Worm (Caenorhabditis elegans): ENCODE data around the gene tag-153.

ce11 chrV:9352947-9353346 lies 30.1 kb downstream of the tag-153 start, which contains the start of gene srx-46:
- TF ChIP-seq pha-4 (tag; optimal IDR thresholded peaks at IDR 0.05) (no peak), mep-1 (tag; optimal IDR thresholded peaks at IDR 0.05) (no peak), sem-2 (GFP tag; optimal IDR thresholded peaks at IDR 0.05) (no peak), lsy-2 (tag; optimal IDR thresholded peaks at IDR 0.05) (no peak), mab-5 (tag; optimal IDR thresholded peaks at IDR 0.05) (no peak), ztf-11 (tag; optimal IDR thresholded peaks at IDR 0.05) (no peak), unc-39 (tag; optimal IDR thresholded peaks at IDR 0.05) (no peak), snpc-4 (tag; optimal IDR thresholded peaks at IDR 0.05) (no peak), elt-3 (tag; optimal IDR thresholded peaks at IDR 0.05) (no peak), nhr-12 (tag; optimal IDR thresholded peaks at IDR 0.05) (no peak), lin-13 (tag; optimal IDR thresholded peaks at IDR 0.05) (no peak), blmp-1 (tag; optimal IDR thresholded peaks at IDR 0.05) (no peak)
